Fruit fly (Drosophila melanogaster): ENCODE data around the gene CG15022.

CG15022 gene

dm6 chr3L:4461454-4462045 lies 1.4 kb upstream of the CG15022 start, which contains the start of gene CG15023 (continued):
- TF ChIP-seq seq (GFP tag; IDR thresholded peaks at IDR 0.05): no peak
- TF ChIP-seq Sox100B (GFP tag; optimal IDR thresholded peaks at IDR 0.05): peak; percentile 0
- TF ChIP-seq E2f2 (GFP tag; IDR thresholded peaks at IDR 0.05): 0 out of 2 replicates have a peak, but pooled peaks have one; percentile 7
- peak; percentile 35 for TF ChIP-seq CG3281 (GFP tag; optimal IDR thresholded peaks at IDR 0.05)
- TF ChIP-seq Meics (GFP tag; optimal IDR thresholded peaks at IDR 0.05): peak; percentile 42
- peak; percentile 34 for TF ChIP-seq dmrt99B (tag; optimal IDR thresholded peaks at IDR 0.05)
- TF ChIP-seq CG1529 (GFP tag; optimal IDR thresholded peaks at IDR 0.05): no peak
- TF ChIP-seq CG17568 (GFP tag; optimal IDR thresholded peaks at IDR 0.05): peak; percentile 17
- TF ChIP-seq CG8924 (tag; optimal IDR thresholded peaks at IDR 0.05): peak; percentile 19
- TF ChIP-seq NfI (GFP tag; optimal IDR thresholded peaks at IDR 0.05): peak; percentile 23
- TF ChIP-seq CG30403 (GFP tag; optimal IDR thresholded peaks at IDR 0.05): peak; percentile 19
- TF ChIP-seq danr (GFP tag; IDR thresholded peaks at IDR 0.05): 0 out of 2 replicates have a peak, but pooled peaks have one; percentile 7
- TF ChIP-seq CG14667 (GFP tag; IDR thresholded peaks at IDR 0.05): no peak
- peak; percentile 51; the same call in 1 of the 2 replicates for TF ChIP-seq onecut (GFP tag; IDR thresholded peaks at IDR 0.05)
- peak; percentile 39 for TF ChIP-seq CG7839 (tag; optimal IDR thresholded peaks at IDR 0.05)
- TF ChIP-seq HLHmδ (GFP tag; optimal IDR thresholded peaks at IDR 0.05): no peak
- 0 out of 2 replicates have a peak, but pooled peaks have one; percentile 18 for TF ChIP-seq CG32767 (GFP tag; IDR thresholded peaks at IDR 0.05)
- TF ChIP-seq CG11695 (GFP tag; IDR thresholded peaks at IDR 0.05): peak; percentile 53; the same call in 1 of the 3 replicates
- peak; percentile 15 for TF ChIP-seq CG10209 (GFP tag; optimal IDR thresholded peaks at IDR 0.05)
- peak; percentile 4 for TF ChIP-seq bcd (GFP tag; optimal IDR thresholded peaks at IDR 0.05)
- peak; percentile 16 for TF ChIP-seq CG12769 (tag; optimal IDR thresholded peaks at IDR 0.05)
- TF ChIP-seq ssp (GFP tag; IDR thresholded peaks at IDR 0.05): peak; percentile 24; the same call in 1 of the 2 replicates
- no peak for TF ChIP-seq CG6175 (GFP tag; IDR thresholded peaks at IDR 0.05)
- TF ChIP-seq CG13296 (GFP tag; optimal IDR thresholded peaks at IDR 0.05): peak; percentile 61
- peak; percentile 56 for TF ChIP-seq CG2678 (tag; optimal IDR thresholded peaks at IDR 0.05)
- TF ChIP-seq zfh1 (GFP tag; IDR thresholded peaks at IDR 0.05): no peak
- TF ChIP-seq HHEX (GFP tag; optimal IDR thresholded peaks at IDR 0.05): no peak
- 0 out of 3 replicates have a peak, but pooled peaks have one; percentile 27 for TF ChIP-seq CG34422 (GFP tag; IDR thresholded peaks at IDR 0.05)
- TF ChIP-seq lab (GFP tag; optimal IDR thresholded peaks at IDR 0.05): peak; percentile 47
- TF ChIP-seq abd-A (tag; optimal IDR thresholded peaks at IDR 0.05): no peak
- TF ChIP-seq Pdp1 (GFP tag; optimal IDR thresholded peaks at IDR 0.05): peak; percentile 4 to 37
- TF ChIP-seq ranshi (GFP tag; IDR thresholded peaks at IDR 0.05): peak; percentile 23; the same call in 1 of the 2 replicates
- peak; percentile 45 for TF ChIP-seq Fer1 (GFP tag; optimal IDR thresholded peaks at IDR 0.05)
- peak; percentile 52 for TF ChIP-seq CG11504 (tag; optimal IDR thresholded peaks at IDR 0.05)
- TF ChIP-seq CG15514 (GFP tag; optimal IDR thresholded peaks at IDR 0.05): peak; percentile 36
- TF ChIP-seq CG17385 (GFP tag; optimal IDR thresholded peaks at IDR 0.05): peak; percentile 13
- TF ChIP-seq shn (GFP tag; optimal IDR thresholded peaks at IDR 0.05): no peak
- peak; percentile 28 for TF ChIP-seq unpg (GFP tag; optimal IDR thresholded peaks at IDR 0.05)
- peak; percentile 38 for TF ChIP-seq BtbVII (GFP tag; optimal IDR thresholded peaks at IDR 0.05)
- TF ChIP-seq CG18764 (GFP tag; optimal IDR thresholded peaks at IDR 0.05): no peak
- TF ChIP-seq Xbp1 (GFP tag; optimal IDR thresholded peaks at IDR 0.05): peak; percentile 0
- TF ChIP-seq Med (GFP tag): peak; percentile 69
- no peak for TF ChIP-seq CG3838 (GFP tag; optimal IDR thresholded peaks at IDR 0.05)
- TF ChIP-seq ewg (GFP tag; optimal IDR thresholded peaks at IDR 0.05): no peak
- TF ChIP-seq CG2120 (GFP tag; optimal IDR thresholded peaks at IDR 0.05): peak; percentile 35
- TF ChIP-seq gem (tag; optimal IDR thresholded peaks at IDR 0.05): peak; percentile 61
- peak; percentile 37; the same call in 1 of the 2 replicates for TF ChIP-seq CG14441 (GFP tag; IDR thresholded peaks at IDR 0.05)
- TF ChIP-seq sd (tag; optimal IDR thresholded peaks at IDR 0.05): peak; percentile 20
- peak; percentile 46 for TF ChIP-seq Ptx1 (GFP tag; IDR thresholded peaks at IDR 0.05)
